Worm (Caenorhabditis elegans): ENCODE measurements around the gene ubc-23.

- TF ChIP-seq pha-4 (tag; optimal IDR thresholded peaks at IDR 0.05): no peak
- peak; percentile 31 for TF ChIP-seq lin-39 (tag; optimal IDR thresholded peaks at IDR 0.05)
- TF ChIP-seq pqm-1 (tag; optimal IDR thresholded peaks at IDR 0.05): no peak
- no peak for TF ChIP-seq tbx-2 (tag; optimal IDR thresholded peaks at IDR 0.05)
- TF ChIP-seq eor-1 (tag; optimal IDR thresholded peaks at IDR 0.05): no peak
- TF ChIP-seq nhr-11 (tag; optimal IDR thresholded peaks at IDR 0.05): no peak
- no peak for TF ChIP-seq snpc-4 (tag; optimal IDR thresholded peaks at IDR 0.05)
- no peak for TF ChIP-seq ceh-28 (tag; optimal IDR thresholded peaks at IDR 0.05)
- TF ChIP-seq ama-1 (optimal IDR thresholded peaks at IDR 0.05): no peak
- TF ChIP-seq nhr-76 (tag; optimal IDR thresholded peaks at IDR 0.05): no peak
- no peak for TF ChIP-seq ceh-82 (tag; optimal IDR thresholded peaks at IDR 0.05)
Measured at ce11 chrX:8869112-8869675, 25.1 kb downstream of the ubc-23 start, which contains the start of the genes ubc-22 and ubc-21.
